Worm (Caenorhabditis elegans): ENCODE measurements around the gene C34B4.3.

The C34B4.3 gene

DNA sequence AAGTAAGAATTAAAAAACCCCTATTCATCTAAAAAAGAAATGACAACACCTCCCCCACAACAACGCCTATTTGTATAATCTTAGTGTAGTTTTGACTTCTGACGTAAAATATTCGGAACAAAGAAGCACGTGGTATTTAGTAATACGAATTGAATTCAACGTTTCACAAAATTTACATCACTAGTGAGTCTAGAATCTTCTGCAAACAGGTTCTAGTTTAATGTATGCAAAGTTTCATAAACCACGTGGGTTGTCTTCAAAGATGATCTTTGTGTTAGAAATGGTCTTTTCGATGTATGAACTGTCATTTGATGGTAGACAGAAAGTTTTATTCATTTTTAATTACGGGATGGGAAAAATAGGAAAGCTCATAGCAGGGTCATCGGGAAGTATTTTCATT is 2.2 kb upstream of the C34B4.3 start:
- TF ChIP-seq med-1 (GFP tag; optimal IDR thresholded peaks at IDR 0.05; ENCODE audit: insufficient read depth) (no peak), tab-1 (GFP tag; IDR thresholded peaks at IDR 0.05) (no peak), klf-2 (GFP tag; conservative IDR thresholded peaks at IDR 0.05) (no peak), cog-1 (tag; optimal IDR thresholded peaks at IDR 0.05) (no peak), T22C8.4 (GFP tag; IDR thresholded peaks at IDR 0.05) (no peak), flt-1 (GFP tag; IDR thresholded peaks at IDR 0.05) (no peak), ztf-23 (GFP tag; IDR thresholded peaks at IDR 0.05) (no peak)

DNA sequence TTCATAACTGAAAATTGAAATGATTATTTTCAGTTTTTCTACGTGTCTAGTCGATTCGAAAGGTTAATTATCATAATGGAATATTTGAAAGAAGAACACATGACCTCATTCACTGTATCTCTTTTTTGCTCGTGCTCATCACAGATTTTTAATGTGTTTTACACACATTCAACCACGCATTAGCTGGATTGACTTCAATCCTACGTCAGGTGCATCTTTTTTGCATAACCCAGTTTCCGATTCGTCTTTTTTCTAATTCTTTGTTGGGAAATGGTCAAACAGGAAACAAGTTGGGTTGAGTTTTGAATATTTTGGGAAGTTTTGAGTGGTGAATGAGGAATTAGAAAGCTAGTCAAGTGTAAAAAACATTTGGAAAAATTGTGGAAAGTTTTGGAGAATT is 674 bp downstream of the C34B4.3 start:
- TF ChIP-seq ref-1 (GFP tag; conservative IDR thresholded peaks at IDR 0.05) (no peak), cog-1 (tag; optimal IDR thresholded peaks at IDR 0.05) (no peak), med-1 (GFP tag; optimal IDR thresholded peaks at IDR 0.05; ENCODE audit: insufficient read depth) (no peak), flt-1 (GFP tag; IDR thresholded peaks at IDR 0.05) (no peak), tab-1 (GFP tag; IDR thresholded peaks at IDR 0.05) (no peak), T22C8.4 (GFP tag; IDR thresholded peaks at IDR 0.05) (no peak)

ce11 chrV:13064164-13064563 is 6.8 kb downstream of the C34B4.3 start:
- no peak for TF ChIP-seq med-1 (GFP tag; optimal IDR thresholded peaks at IDR 0.05; ENCODE audit: insufficient read depth)
- no peak for TF ChIP-seq ztf-29 (GFP tag; IDR thresholded peaks at IDR 0.05)
- TF ChIP-seq ztf-23 (GFP tag; IDR thresholded peaks at IDR 0.05) = no peak
- no peak for TF ChIP-seq cog-1 (tag; optimal IDR thresholded peaks at IDR 0.05)
- no peak for TF ChIP-seq T22C8.4 (GFP tag; IDR thresholded peaks at IDR 0.05)
- no peak for TF ChIP-seq tab-1 (GFP tag; IDR thresholded peaks at IDR 0.05)
- no peak for TF ChIP-seq klf-2 (GFP tag; conservative IDR thresholded peaks at IDR 0.05)
- no peak for TF ChIP-seq ref-1 (GFP tag; conservative IDR thresholded peaks at IDR 0.05)
- no peak for TF ChIP-seq flt-1 (GFP tag; IDR thresholded peaks at IDR 0.05)

ce11 chrV:13063402-13063801 is 7.5 kb downstream of the C34B4.3 start:
- TF ChIP-seq klf-2 (GFP tag; conservative IDR thresholded peaks at IDR 0.05) = no peak
- TF ChIP-seq flt-1 (GFP tag; IDR thresholded peaks at IDR 0.05) = no peak
- TF ChIP-seq tab-1 (GFP tag; IDR thresholded peaks at IDR 0.05) = no peak
- TF ChIP-seq med-1 (GFP tag; optimal IDR thresholded peaks at IDR 0.05; ENCODE audit: insufficient read depth) = no peak
- no peak for TF ChIP-seq ztf-23 (GFP tag; IDR thresholded peaks at IDR 0.05)

DNA sequence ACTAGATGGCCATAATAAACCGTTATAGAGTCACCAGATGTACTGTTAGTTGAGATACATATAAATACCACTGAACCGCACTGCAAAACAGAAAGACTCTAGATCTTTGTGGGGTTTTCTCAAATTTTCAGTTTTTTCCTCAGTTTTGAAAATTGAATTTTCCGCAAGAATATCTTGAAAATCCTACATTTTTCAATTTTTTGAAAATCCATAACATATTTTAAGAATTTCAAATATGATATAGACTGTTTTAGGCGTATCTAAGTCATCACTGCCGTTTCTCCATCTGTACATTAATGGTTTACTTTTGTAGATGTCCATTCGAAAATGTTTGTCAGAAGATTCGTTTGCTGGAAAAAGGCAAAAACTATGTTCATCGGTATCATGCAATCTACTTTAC is 9.1 kb downstream of the C34B4.3 start, which contains the start of gene F42E8.1:
Gene F42E8.1, plus strand, starts transcription at position 301 of the 400 bp plus-strand sequence.
- no peak for TF ChIP-seq T22C8.4 (GFP tag; IDR thresholded peaks at IDR 0.05)
- no peak for TF ChIP-seq ztf-29 (GFP tag; IDR thresholded peaks at IDR 0.05)

ce11 chrV:13053635-13054034 is 17.3 kb downstream of the C34B4.3 start, which contains the start of gene srr-1:
Gene srr-1, minus strand, starts transcription at chrV:13053735.
- TF ChIP-seq cog-1 (tag; optimal IDR thresholded peaks at IDR 0.05) (no peak), flt-1 (GFP tag; IDR thresholded peaks at IDR 0.05) (no peak), med-1 (GFP tag; optimal IDR thresholded peaks at IDR 0.05; ENCODE audit: insufficient read depth) (no peak), klf-2 (GFP tag; conservative IDR thresholded peaks at IDR 0.05) (no peak), tab-1 (GFP tag; IDR thresholded peaks at IDR 0.05) (no peak), ref-1 (GFP tag; conservative IDR thresholded peaks at IDR 0.05) (no peak), T22C8.4 (GFP tag; IDR thresholded peaks at IDR 0.05) (no peak), ztf-29 (GFP tag; IDR thresholded peaks at IDR 0.05) (no peak), ztf-23 (GFP tag; IDR thresholded peaks at IDR 0.05) (no peak)

DNA sequence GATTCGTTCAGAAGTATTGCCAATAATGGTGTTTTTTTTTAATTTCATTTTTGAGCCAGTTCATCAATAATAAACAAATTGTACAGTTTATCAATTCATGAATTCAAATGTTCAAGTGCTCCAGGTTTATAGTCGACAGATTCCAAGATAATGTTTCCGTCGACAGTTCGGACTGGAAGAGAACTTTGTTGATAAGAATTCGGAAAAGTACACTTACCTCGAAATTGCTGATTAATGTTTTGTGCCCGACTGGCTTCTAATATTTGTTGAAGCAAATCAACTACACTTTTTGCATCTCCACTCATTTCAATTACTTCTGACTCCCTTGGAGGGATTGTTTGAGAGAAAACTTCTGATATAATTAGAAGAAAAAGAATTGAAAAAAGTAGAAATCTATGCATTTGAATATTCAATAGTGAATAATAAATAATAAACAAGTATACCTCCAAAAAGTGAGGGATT is 21.8 kb downstream of the C34B4.3 start, which contains the start of gene W07G4.8:
Gene W07G4.8, minus strand, starts transcription at position 412 of the 462 bp plus-strand sequence.
- TF ChIP-seq flt-1 (GFP tag; IDR thresholded peaks at IDR 0.05) = no peak
- no peak for TF ChIP-seq tab-1 (GFP tag; IDR thresholded peaks at IDR 0.05)
- no peak for TF ChIP-seq klf-2 (GFP tag; conservative IDR thresholded peaks at IDR 0.05)

DNA sequence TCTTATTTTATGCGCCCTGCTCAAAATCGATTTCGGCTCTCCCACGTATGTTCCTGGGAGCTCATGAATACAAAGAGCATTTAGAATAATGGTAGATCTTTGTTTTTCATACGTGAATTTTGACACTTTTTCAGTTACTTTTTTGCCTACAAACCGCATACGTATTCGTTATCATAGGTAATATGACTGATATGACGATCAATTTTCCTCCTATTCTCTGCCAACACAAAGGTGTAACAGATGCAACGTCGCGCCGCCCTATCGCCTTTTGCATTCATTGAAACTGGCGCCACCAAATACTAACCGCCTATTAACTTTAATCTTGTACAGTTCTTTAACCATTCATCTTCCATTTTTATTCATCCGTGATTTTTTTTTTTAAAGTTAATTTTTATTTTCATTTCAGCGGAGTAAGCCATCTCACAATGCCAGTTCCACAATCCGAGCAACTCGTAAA is 23.4 kb downstream of the C34B4.3 start, which contains the start of gene W07G4.5:
Gene W07G4.5, plus strand, starts transcription at position 407 of the 457 bp plus-strand sequence.
- TF ChIP-seq cog-1 (tag; optimal IDR thresholded peaks at IDR 0.05) (no peak), tab-1 (GFP tag; IDR thresholded peaks at IDR 0.05) (no peak), flt-1 (GFP tag; IDR thresholded peaks at IDR 0.05) (no peak), ztf-29 (GFP tag; IDR thresholded peaks at IDR 0.05) (no peak), med-1 (GFP tag; optimal IDR thresholded peaks at IDR 0.05; ENCODE audit: insufficient read depth) (no peak), klf-2 (GFP tag; conservative IDR thresholded peaks at IDR 0.05) (no peak), T22C8.4 (GFP tag; IDR thresholded peaks at IDR 0.05) (no peak), ztf-23 (GFP tag; IDR thresholded peaks at IDR 0.05) (no peak), ref-1 (GFP tag; conservative IDR thresholded peaks at IDR 0.05) (no peak)

ce11 chrV:13046125-13047123 is 24.5 kb downstream of the C34B4.3 start:
- TF ChIP-seq ztf-23 (GFP tag; IDR thresholded peaks at IDR 0.05) = no peak
- no peak for TF ChIP-seq klf-2 (GFP tag; conservative IDR thresholded peaks at IDR 0.05)
- TF ChIP-seq T22C8.4 (GFP tag; IDR thresholded peaks at IDR 0.05) = no peak
- no peak for TF ChIP-seq ztf-29 (GFP tag; IDR thresholded peaks at IDR 0.05)
- TF ChIP-seq tab-1 (GFP tag; IDR thresholded peaks at IDR 0.05) = no peak
- no peak for TF ChIP-seq med-1 (GFP tag; optimal IDR thresholded peaks at IDR 0.05; ENCODE audit: insufficient read depth)

DNA sequence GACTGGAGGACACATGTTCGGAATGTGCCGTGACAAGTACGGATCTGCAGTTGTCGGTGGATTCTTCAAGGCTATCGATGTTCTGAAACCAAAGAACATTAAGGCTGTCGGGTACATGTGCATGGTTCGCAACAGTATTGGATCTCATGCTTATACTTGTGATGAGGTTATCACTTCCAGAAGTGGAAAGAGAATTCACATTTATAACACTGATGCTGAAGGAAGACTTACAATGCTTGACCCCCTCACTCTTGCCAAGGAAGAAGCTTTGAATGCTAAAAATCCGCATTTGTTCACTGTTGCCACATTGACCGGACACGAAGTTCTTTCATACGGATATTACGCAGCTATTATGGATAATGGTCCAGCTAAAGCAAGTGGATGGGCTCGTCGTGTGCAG is 25.9 kb downstream of the C34B4.3 start:
- no peak for TF ChIP-seq klf-2 (GFP tag; conservative IDR thresholded peaks at IDR 0.05)
- TF ChIP-seq flt-1 (GFP tag; IDR thresholded peaks at IDR 0.05) = no peak
- TF ChIP-seq ref-1 (GFP tag; conservative IDR thresholded peaks at IDR 0.05) = no peak
- TF ChIP-seq ztf-29 (GFP tag; IDR thresholded peaks at IDR 0.05) = no peak

Data from whole organism, midembryonic.